Worm (Caenorhabditis elegans) whole organism, L1 larva: ENCODE results near the gene sdf-9.

Source experiments
- ama-1 ChIP-seq: fragments of 150-350 bp; optimal IDR thresholded peaks from 2 replicates; lab custom pipeline; 2014
- efl-1 ChIP-seq, 4 experiments: fragments of 150-350 bp; optimal IDR thresholded peaks in 3 of 4; peaks in 1 of 4; 1 replicate in 1 of 4; 2 replicates in 3 of 4; lab custom pipeline; 2014; ENCODE audit warnings: missing biosample characterization in 2 of 4, missing genetic modification characterization in 2 of 4, missing genetic modification reagents in 2 of 4
- egl-13 ChIP-seq: sonication (generic microtip); optimal IDR thresholded peaks from 2 replicates; lab custom pipeline; 2016; ENCODE audit warnings: missing genotype, missing genetic modification reagents, missing genetic modification characterization, missing compliant biosample characterization
- elt-3 ChIP-seq, 6 experiments: fragments of 150-350 bp in 1 of 6; sonication (generic microtip); optimal IDR thresholded peaks; 2 replicates each; lab custom pipeline; 2017 to 2018; ENCODE audit warnings: missing biosample characterization in 6 of 6, missing genetic modification characterization in 6 of 6, inconsistent platforms in 1 of 6
- lir-3 ChIP-seq: sonication (generic microtip); optimal IDR thresholded peaks from 2 replicates; lab custom pipeline; 2016; ENCODE audit warnings: mild to moderate bottlenecking, missing genetic modification characterization, moderate library complexity, missing compliant biosample characterization; ENCODE audit not compliant: poor library complexity
- mdl-1 ChIP-seq, 2 experiments: fragments of 150-350 bp; optimal IDR thresholded peaks; 2 replicates each; lab custom pipeline; 2014 to 2017; ENCODE audit warnings: missing biosample characterization in 2 of 2, missing genetic modification characterization in 2 of 2, inconsistent platforms in 1 of 2
- nhr-76 ChIP-seq: sonication (generic microtip); optimal IDR thresholded peaks from 2 replicates; lab custom pipeline; 2017; ENCODE audit warnings: missing biosample characterization, missing genetic modification characterization
- nhr-84 ChIP-seq: sonication (generic microtip); optimal IDR thresholded peaks from 2 replicates; lab custom pipeline; 2017; ENCODE audit warnings: missing biosample characterization, missing genetic modification characterization
- pqm-1 ChIP-seq: sonication (generic microtip); optimal IDR thresholded peaks from 3 replicates; lab custom pipeline; 2017; ENCODE audit warnings: missing biosample characterization, missing genetic modification characterization

- TF ChIP-seq nhr-84 (no peak), egl-13 (no peak), ama-1 (lab: Kevin White, UChicago) (no peak), mdl-1 (tag; optimal IDR thresholded peaks at IDR 0.05; lab: Kevin White, UChicago) (no peak), lir-3 (no peak), nhr-76 (no peak), efl-1 (optimal IDR thresholded peaks at IDR 0.05; lab: Kevin White, UChicago) (no peak), efl-1 (GFP tag; optimal IDR thresholded peaks at IDR 0.05 in 1 of 2; lab: Kevin White, UChicago) (no peak), elt-3 (tag; optimal IDR thresholded peaks at IDR 0.05; lab: Kevin White, UChicago) (no peak), pqm-1 (tag; lab: Kevin White, UChicago) (no peak)
Measured at ce11 chrV:20838565-20838964, 40.5 kb downstream of the sdf-9 start, which contains the start of gene exos-7.
